Fruit fly (Drosophila melanogaster): ENCODE data around the gene CG4259.

The CG4259 gene

DNA sequence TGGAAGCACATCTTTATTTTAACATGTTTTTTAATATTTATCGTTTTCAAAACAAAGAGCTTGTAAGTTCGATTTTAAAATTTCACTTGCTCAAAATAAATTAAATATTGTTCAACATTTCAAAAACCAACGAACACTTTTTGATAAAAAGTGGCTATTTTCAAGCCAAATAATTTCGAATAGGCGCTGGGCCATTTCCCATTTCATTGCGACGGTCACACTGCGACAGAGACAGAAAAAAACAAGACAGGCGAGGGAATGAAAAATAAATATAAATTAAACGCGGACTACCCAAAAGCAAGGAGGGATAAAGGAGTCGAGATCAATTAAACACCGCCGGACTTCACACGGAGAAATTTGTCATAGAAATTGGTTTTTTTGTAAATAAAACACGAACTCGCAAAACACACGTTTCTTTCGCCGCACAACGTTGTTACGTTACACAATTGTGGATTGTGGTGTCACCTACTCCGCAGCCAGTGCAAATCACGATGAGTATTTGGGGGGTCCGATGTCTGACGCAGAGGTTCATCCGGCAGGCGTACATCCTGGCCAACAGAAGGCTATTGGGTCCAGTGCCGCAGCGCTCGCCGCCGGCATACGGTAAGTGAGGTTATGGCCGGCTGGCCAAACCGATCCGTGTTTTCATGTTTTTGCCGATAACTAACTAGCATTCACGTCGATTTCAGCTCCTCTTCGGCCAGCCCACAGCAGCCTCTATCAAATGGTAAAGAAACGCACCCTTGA lies 22.7 kb upstream of the CG4259 start, which contains the start of gene AIF:
Gene AIF (plus strand): TSS at position 211 of the 747 bp plus-strand sequence.
- no peak for TF ChIP-seq insv (optimal IDR thresholded peaks at IDR 0.05)
- TF ChIP-seq h (optimal IDR thresholded peaks at IDR 0.05): no peak
- TF ChIP-seq psq (optimal IDR thresholded peaks at IDR 0.05): no peak
- no peak for TF ChIP-seq ttk (optimal IDR thresholded peaks at IDR 0.05)
- TF ChIP-seq Myc (optimal IDR thresholded peaks at IDR 0.05): no peak
- TF ChIP-seq Sin3A (optimal IDR thresholded peaks at IDR 0.05): no peak

- TF ChIP-seq h (optimal IDR thresholded peaks at IDR 0.05): no peak
- TF ChIP-seq ttk (optimal IDR thresholded peaks at IDR 0.05): no peak
- no peak for TF ChIP-seq Sin3A (optimal IDR thresholded peaks at IDR 0.05)
- no peak for TF ChIP-seq insv (optimal IDR thresholded peaks at IDR 0.05)
- TF ChIP-seq Myc (optimal IDR thresholded peaks at IDR 0.05): no peak
- TF ChIP-seq psq (optimal IDR thresholded peaks at IDR 0.05): no peak
Observed at dm6 chr2L:2147208-2147607, 18.2 kb upstream of the CG4259 start, which contains the start of the genes CG11723 and Tbcd. CG11723 (minus strand) TSS chr2L:2147275. Tbcd (plus strand) TSS chr2L:2147518.

DNA sequence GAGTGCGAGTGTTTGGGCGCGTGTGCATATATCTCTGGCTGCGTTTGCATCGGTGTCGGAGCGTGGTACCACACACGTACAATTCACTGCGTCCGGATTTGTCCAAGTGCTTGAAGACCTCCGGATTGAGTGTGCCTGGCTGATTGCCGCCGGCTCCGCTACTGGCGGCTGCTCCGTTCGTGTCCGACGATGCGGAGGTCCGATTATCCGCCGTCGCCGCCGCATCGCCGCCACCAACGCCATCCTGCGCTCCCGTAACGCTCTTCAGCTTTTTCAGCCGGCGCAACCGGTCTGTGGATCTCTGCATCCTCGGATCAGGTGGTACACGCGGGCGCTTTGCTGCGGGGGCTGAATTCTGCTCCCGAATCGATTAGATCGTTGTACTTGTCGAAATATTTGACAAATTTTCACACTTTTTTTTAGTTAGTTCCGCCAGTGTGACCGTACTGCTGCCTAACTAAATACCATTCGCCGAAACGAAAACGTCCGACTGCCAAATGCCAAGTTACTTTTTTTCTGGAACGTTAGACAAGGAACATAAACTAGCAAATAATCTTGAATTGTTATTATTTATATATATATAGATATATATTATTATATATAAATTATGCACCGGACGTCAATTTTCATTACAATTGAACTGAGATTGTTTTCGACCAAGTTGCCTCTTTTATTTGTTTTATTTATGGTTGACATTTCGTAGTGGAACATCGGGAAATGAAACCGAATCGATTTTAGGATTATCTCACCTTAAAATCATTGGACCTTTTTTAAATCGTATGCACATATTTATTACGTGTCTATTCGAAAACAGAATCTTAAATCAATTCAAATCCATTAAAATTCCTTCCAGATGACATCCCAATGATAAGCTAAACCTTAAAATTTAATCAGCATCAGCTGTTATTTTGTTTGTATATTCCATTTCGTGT lies 16.0 kb upstream of the CG4259 start, which contains the start of gene tho2:
Gene tho2 (minus strand): TSS at position 463 of the 932 bp plus-strand sequence.
- TF ChIP-seq insv (optimal IDR thresholded peaks at IDR 0.05) (no peak), Myc (optimal IDR thresholded peaks at IDR 0.05) (no peak), h (optimal IDR thresholded peaks at IDR 0.05) (no peak), psq (optimal IDR thresholded peaks at IDR 0.05) (no peak), ttk (optimal IDR thresholded peaks at IDR 0.05) (no peak), Sin3A (optimal IDR thresholded peaks at IDR 0.05) (no peak)

- TF ChIP-seq h (optimal IDR thresholded peaks at IDR 0.05) (no peak), ttk (optimal IDR thresholded peaks at IDR 0.05) (no peak), insv (optimal IDR thresholded peaks at IDR 0.05) (no peak), Myc (optimal IDR thresholded peaks at IDR 0.05) (no peak), Sin3A (optimal IDR thresholded peaks at IDR 0.05) (no peak), psq (optimal IDR thresholded peaks at IDR 0.05) (no peak)
Observed at dm6 chr2L:2133009-2133408, 4.0 kb upstream of the CG4259 start.

DNA sequence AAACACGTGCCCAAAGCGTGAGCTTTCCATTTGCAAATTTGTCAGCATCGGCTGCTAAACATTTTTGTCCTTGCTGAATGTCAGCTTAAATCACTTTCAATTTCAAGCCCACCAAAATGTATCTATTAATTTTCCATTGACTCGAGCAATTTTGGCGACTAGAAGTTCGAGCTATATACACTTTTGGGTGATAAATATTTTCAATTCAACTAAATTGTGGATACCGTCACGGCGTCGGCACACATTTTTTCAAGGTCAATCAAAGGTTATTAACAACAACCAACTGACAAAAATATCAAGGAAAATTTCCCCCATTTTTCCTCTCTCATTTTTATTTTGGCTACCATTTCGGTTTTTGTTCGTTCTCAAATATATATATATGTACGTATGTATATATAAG lies 3.2 kb upstream of the CG4259 start:
- TF ChIP-seq Sin3A (optimal IDR thresholded peaks at IDR 0.05) (no peak), ttk (optimal IDR thresholded peaks at IDR 0.05) (no peak), h (optimal IDR thresholded peaks at IDR 0.05) (no peak), insv (optimal IDR thresholded peaks at IDR 0.05) (no peak), Myc (optimal IDR thresholded peaks at IDR 0.05) (no peak), psq (optimal IDR thresholded peaks at IDR 0.05) (no peak)

dm6 chr2L:2131449-2132109 lies 2.5 kb upstream of the CG4259 start:
- TF ChIP-seq Sin3A (optimal IDR thresholded peaks at IDR 0.05): no peak
- no peak for TF ChIP-seq insv (optimal IDR thresholded peaks at IDR 0.05)
- TF ChIP-seq h (optimal IDR thresholded peaks at IDR 0.05): no peak
- TF ChIP-seq psq (optimal IDR thresholded peaks at IDR 0.05): no peak

- no peak for TF ChIP-seq Sin3A (optimal IDR thresholded peaks at IDR 0.05)
- TF ChIP-seq h (optimal IDR thresholded peaks at IDR 0.05): no peak
- TF ChIP-seq ttk (optimal IDR thresholded peaks at IDR 0.05): no peak
- TF ChIP-seq Myc (optimal IDR thresholded peaks at IDR 0.05): no peak
- no peak for TF ChIP-seq psq (optimal IDR thresholded peaks at IDR 0.05)
- no peak for TF ChIP-seq insv (optimal IDR thresholded peaks at IDR 0.05)
Observed at dm6 chr2L:2130157-2130987, 1.3 kb upstream of the CG4259 start, which contains the start of gene Glyp. Glyp (plus strand) TSS chr2L:2130813.

DNA sequence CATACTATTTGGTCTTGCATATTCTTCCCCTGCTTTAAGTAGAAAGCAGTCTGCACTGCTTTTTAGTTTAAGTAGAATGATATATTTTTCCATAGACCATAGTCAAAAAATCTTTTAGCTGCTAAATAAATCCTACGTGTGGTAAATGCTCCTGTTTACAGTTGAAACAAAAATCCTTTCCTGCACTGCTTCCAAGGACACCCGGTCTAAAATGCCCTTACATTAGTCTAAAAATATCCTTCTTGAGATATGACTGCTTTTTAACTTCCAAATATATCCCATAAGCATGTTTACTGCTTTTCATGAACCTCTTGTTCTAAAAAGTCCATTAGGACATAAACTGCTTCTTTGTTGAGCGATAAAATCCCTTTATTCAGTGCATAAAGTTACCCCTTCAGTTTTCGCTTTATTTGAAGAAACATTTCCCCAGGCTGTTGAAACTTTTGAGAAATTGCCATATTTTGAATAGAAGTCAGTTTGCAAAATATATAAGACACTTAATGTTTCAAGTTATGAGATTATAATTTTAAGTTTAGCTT lies 18.6 kb downstream of the CG4259 start:
- TF ChIP-seq h (optimal IDR thresholded peaks at IDR 0.05) (no peak), insv (optimal IDR thresholded peaks at IDR 0.05) (no peak), Sin3A (optimal IDR thresholded peaks at IDR 0.05) (no peak), Myc (optimal IDR thresholded peaks at IDR 0.05) (no peak), psq (optimal IDR thresholded peaks at IDR 0.05) (no peak), ttk (optimal IDR thresholded peaks at IDR 0.05) (no peak)

dm6 chr2L:2109746-2110145 lies 19.3 kb downstream of the CG4259 start, which contains the start of gene dpr3:
dpr3 (minus strand) TSS chr2L:2109878.
- TF ChIP-seq ttk (optimal IDR thresholded peaks at IDR 0.05) (no peak), psq (optimal IDR thresholded peaks at IDR 0.05) (no peak), h (optimal IDR thresholded peaks at IDR 0.05) (no peak), Sin3A (optimal IDR thresholded peaks at IDR 0.05) (no peak), Myc (optimal IDR thresholded peaks at IDR 0.05) (no peak), insv (optimal IDR thresholded peaks at IDR 0.05) (no peak)

DNA sequence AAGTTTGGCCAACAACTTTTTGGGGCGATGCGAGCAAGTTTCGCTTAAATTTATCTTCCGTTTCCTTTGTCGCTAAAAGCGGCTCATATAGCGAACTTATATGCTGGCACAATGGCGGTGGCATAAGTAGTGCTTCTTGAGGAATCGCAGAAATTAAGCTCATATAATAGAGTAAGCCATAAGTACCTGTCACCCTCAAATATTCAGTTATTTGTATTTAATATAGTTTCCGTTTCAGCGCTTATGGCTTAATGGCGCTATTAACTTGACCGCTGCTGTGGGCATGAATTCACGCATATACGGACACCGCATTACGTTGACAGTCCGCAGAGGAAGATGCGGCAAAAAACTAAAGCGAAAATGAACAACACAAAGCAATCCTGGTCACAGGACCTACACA lies 38.8 kb downstream of the CG4259 start:
- TF ChIP-seq Myc (optimal IDR thresholded peaks at IDR 0.05) (no peak), insv (optimal IDR thresholded peaks at IDR 0.05) (no peak), ttk (optimal IDR thresholded peaks at IDR 0.05) (no peak), Sin3A (optimal IDR thresholded peaks at IDR 0.05) (no peak), h (optimal IDR thresholded peaks at IDR 0.05) (no peak)
